Fruit fly (Drosophila melanogaster) whole organism, embryonic: ENCODE data around the gene CG7298.
A peak's percentile ranks its signal among the peaks of the same experiment; 100 is the strongest.

ENCODE experiments used
- Atf3 ChIP-seq: fragments of 200-800 bp; sonication (Bioruptor generic); optimal IDR thresholded peaks from 3 replicates; lab custom pipeline; 2016; ENCODE audit warnings: missing biosample characterization, missing genetic modification characterization
- Awh ChIP-seq: fragments of 200-800 bp; sonication (Bioruptor generic); IDR thresholded peaks from 2 replicates; pipeline ENCODE4, ENCODE4 v1.3.6; 2022; ENCODE audit warnings: missing biosample characterization, missing genetic modification characterization
- Blimp-1 ChIP-seq: fragments of 200-800 bp; sonication (Bioruptor generic); optimal IDR thresholded peaks from 3 replicates; lab custom pipeline; 2018; ENCODE audit warnings: missing biosample characterization, missing genetic modification characterization, mild to moderate bottlenecking, moderate library complexity, missing genetic modification reagents
- CG10366 ChIP-seq: fragments of 200-800 bp; sonication (Bioruptor generic); IDR thresholded peaks from 2 replicates; pipeline ENCODE4 v1.3.6; 2022; ENCODE audit warnings: missing biosample characterization, missing genetic modification characterization
- CG10431 ChIP-seq: fragments of 200-800 bp; sonication (Bioruptor generic); optimal IDR thresholded peaks from 3 replicates; lab custom pipeline; 2018; ENCODE audit warnings: missing biosample characterization, mild to moderate bottlenecking, missing genetic modification characterization
- CG14710 ChIP-seq: fragments of 200-800 bp; sonication (Bioruptor generic); optimal IDR thresholded peaks from 3 replicates; lab custom pipeline; 2019; ENCODE audit warnings: missing biosample characterization, mild to moderate bottlenecking, missing genetic modification characterization, moderate library complexity
- CG15073 ChIP-seq: fragments of 200-800 bp; sonication (Bioruptor generic); optimal IDR thresholded peaks from 2 replicates; lab custom pipeline; 2016; ENCODE audit warnings: missing biosample characterization, missing genetic modification characterization
- CG17328 ChIP-seq: fragments of 200-800 bp; sonication (Bioruptor generic); IDR thresholded peaks from 2 replicates; pipeline ENCODE4 v1.3.6; 2022; ENCODE audit warnings: missing biosample characterization, missing genetic modification characterization
- CG17802 ChIP-seq: fragments of 200-800 bp; sonication (Bioruptor generic); optimal IDR thresholded peaks from 2 replicates; lab custom pipeline; 2018; ENCODE audit warnings: missing biosample characterization, mild to moderate bottlenecking, missing genetic modification characterization, moderate library complexity
- CG17912 ChIP-seq: fragments of 200-800 bp; sonication (Bioruptor generic); optimal IDR thresholded peaks from 2 replicates; lab custom pipeline; 2018; ENCODE audit warnings: missing biosample characterization, mild to moderate bottlenecking, missing genetic modification characterization
- CG18619 ChIP-seq: fragments of 200-800 bp; sonication (Bioruptor generic); optimal IDR thresholded peaks from 3 replicates; lab custom pipeline; 2017; ENCODE audit warnings: missing biosample characterization, mild to moderate bottlenecking, missing genetic modification characterization
- CG2889 ChIP-seq: fragments of 200-800 bp; sonication (Bioruptor generic); IDR thresholded peaks from 3 replicates; pipeline ENCODE4 v1.3.6; 2022; ENCODE audit warnings: missing biosample characterization, missing genetic modification characterization
- CG31441 ChIP-seq: fragments of 200-800 bp; sonication (Bioruptor generic); IDR thresholded peaks from 2 replicates; pipeline ENCODE4 v1.3.6; 2022; ENCODE audit warnings: missing biosample characterization, missing genetic modification characterization
- CG3281 ChIP-seq: fragments of 200-800 bp; sonication (Bioruptor generic); optimal IDR thresholded peaks from 3 replicates; lab custom pipeline; 2017; ENCODE audit warnings: missing biosample characterization, mild to moderate bottlenecking, missing genetic modification characterization
- CG34224 ChIP-seq: fragments of 200-800 bp; sonication (Bioruptor generic); IDR thresholded peaks from 3 replicates; pipeline ENCODE4 v1.3.6; 2022; ENCODE audit warnings: missing biosample characterization, missing genetic modification characterization; ENCODE audit not compliant: partially characterized antibody
- CG34376 ChIP-seq: fragments of 200-800 bp; sonication (Bioruptor generic); optimal IDR thresholded peaks from 2 replicates; lab custom pipeline; 2018; ENCODE audit warnings: missing biosample characterization, mild to moderate bottlenecking, missing genetic modification characterization
- CG4360 ChIP-seq: fragments of 200-800 bp; sonication (Bioruptor generic); IDR thresholded peaks from 2 replicates; pipeline ENCODE4 v1.3.6; 2022; ENCODE audit warnings: missing biosample characterization, missing genetic modification characterization
- CG43689 ChIP-seq: fragments of 200-800 bp; sonication (Bioruptor generic); IDR thresholded peaks from 2 replicates; pipeline ENCODE4 v1.3.6; 2022; ENCODE audit warnings: missing biosample characterization, missing genetic modification characterization
- CG6813 ChIP-seq: fragments of 200-800 bp; sonication (Bioruptor generic); optimal IDR thresholded peaks from 2 replicates; lab custom pipeline; 2017; ENCODE audit warnings: missing biosample characterization, missing genetic modification characterization, mild to moderate bottlenecking, moderate library complexity, missing genetic modification reagents
- CG6854 ChIP-seq: fragments of 200-800 bp; sonication (Bioruptor generic); optimal IDR thresholded peaks from 3 replicates; lab custom pipeline; 2017; ENCODE audit warnings: missing biosample characterization, mild to moderate bottlenecking, missing genetic modification characterization
- CG7786 ChIP-seq: fragments of 200-800 bp; sonication (Bioruptor generic); optimal IDR thresholded peaks from 2 replicates; lab custom pipeline; 2016; ENCODE audit warnings: missing biosample characterization, missing genetic modification characterization
- CG8281 ChIP-seq: fragments of 200-800 bp; sonication (Bioruptor generic); optimal IDR thresholded peaks from 2 replicates; lab custom pipeline; 2018; ENCODE audit warnings: missing biosample characterization, mild to moderate bottlenecking, missing genetic modification characterization, moderate library complexity
- CG8765 ChIP-seq: fragments of 200-800 bp; sonication (Bioruptor generic); IDR thresholded peaks from 2 replicates; pipeline ENCODE4 v1.3.6; 2022; ENCODE audit warnings: missing biosample characterization, missing genetic modification characterization
- CG9437 ChIP-seq: fragments of 200-800 bp; sonication (Bioruptor generic); optimal IDR thresholded peaks from 2 replicates; lab custom pipeline; 2018; ENCODE audit warnings: missing biosample characterization, mild to moderate bottlenecking, missing genetic modification characterization
- CG9876 ChIP-seq: fragments of 200-800 bp; sonication (Bioruptor generic); optimal IDR thresholded peaks from 2 replicates; lab custom pipeline; 2016; ENCODE audit warnings: missing biosample characterization, missing genetic modification characterization
- D ChIP-seq, 2 experiments: fragments of 200-800 bp in 1 of 2; fragments of >200 bp in 1 of 2; sonication (Bioruptor generic) in 1 of 2; optimal IDR thresholded peaks; 2 replicates in 1 of 2; 3 replicates in 1 of 2; lab custom pipeline; 2017; ENCODE audit warnings: mild to moderate bottlenecking in 1 of 2, missing biosample characterization in 1 of 2, missing genetic modification characterization in 1 of 2, missing genetic modification reagents in 1 of 2
- D19B ChIP-seq: fragments of 200-800 bp; sonication (Bioruptor generic); optimal IDR thresholded peaks from 2 replicates; lab custom pipeline; 2017; ENCODE audit warnings: missing biosample characterization, mild to moderate bottlenecking, missing genetic modification characterization
- Dip3 ChIP-seq: fragments of 200-800 bp; sonication (Bioruptor generic); optimal IDR thresholded peaks from 3 replicates; lab custom pipeline; 2016; ENCODE audit warnings: missing biosample characterization, missing genetic modification characterization
- Doc2 ChIP-seq: fragments of 200-800 bp; sonication (Bioruptor generic); IDR thresholded peaks from 2 replicates; pipeline ENCODE4 v1.3.6; 2022; ENCODE audit warnings: missing biosample characterization, missing genetic modification characterization
- H2.0 ChIP-seq: fragments of 200-800 bp; sonication (Bioruptor generic); IDR thresholded peaks from 2 replicates; pipeline ENCODE4 v1.3.6; 2022; ENCODE audit warnings: missing biosample characterization, missing genetic modification characterization
- HLHmδ ChIP-seq: fragments of 200-800 bp; sonication (Bioruptor generic); optimal IDR thresholded peaks from 2 replicates; lab custom pipeline; 2018; ENCODE audit warnings: missing biosample characterization, mild to moderate bottlenecking, missing genetic modification characterization, moderate library complexity
- Hand ChIP-seq: fragments of 200-800 bp; sonication (Bioruptor generic); optimal IDR thresholded peaks from 2 replicates; lab custom pipeline; 2017; ENCODE audit warnings: mild to moderate bottlenecking, missing biosample characterization, missing genetic modification reagents, missing genetic modification characterization
- Hmx ChIP-seq: fragments of 200-800 bp; sonication (Bioruptor generic); optimal IDR thresholded peaks from 2 replicates; lab custom pipeline; 2016; ENCODE audit warnings: missing biosample characterization, missing genetic modification characterization
- Hr39 ChIP-seq: fragments of >200 bp; optimal IDR thresholded peaks from 2 replicates; lab custom pipeline; 2017
- Mes4 ChIP-seq: fragments of 200-800 bp; sonication (Bioruptor generic); optimal IDR thresholded peaks from 2 replicates; lab custom pipeline; 2016; ENCODE audit warnings: missing biosample characterization, missing genetic modification characterization
- Mrtf ChIP-seq: fragments of 200-800 bp; sonication (Bioruptor generic); IDR thresholded peaks from 3 replicates; pipeline ENCODE4 v1.3.6; 2022; ENCODE audit warnings: missing biosample characterization, missing genetic modification characterization
- NC2α ChIP-seq: fragments of 200-800 bp; sonication (Bioruptor generic); optimal IDR thresholded peaks from 2 replicates; lab custom pipeline; 2016; ENCODE audit warnings: missing biosample characterization, missing genetic modification characterization
- NK7.1 ChIP-seq: fragments of 200-800 bp; sonication (Bioruptor generic); optimal IDR thresholded peaks from 3 replicates; lab custom pipeline; 2016; ENCODE audit warnings: missing biosample characterization, missing genetic modification characterization
- Scr ChIP-seq: fragments of 200-800 bp; sonication (Bioruptor generic); IDR thresholded peaks from 2 replicates; pipeline ENCODE4 v1.3.6; 2022; ENCODE audit warnings: missing biosample characterization, missing genetic modification characterization; ENCODE audit not compliant: partially characterized antibody
- aop ChIP-seq: fragments of 200-800 bp; sonication (Bioruptor generic); IDR thresholded peaks from 2 replicates; pipeline ENCODE4 v1.3.6; 2022; ENCODE audit warnings: missing biosample characterization, missing genetic modification characterization
- cato ChIP-seq: fragments of 200-800 bp; sonication (Bioruptor generic); optimal IDR thresholded peaks from 2 replicates; lab custom pipeline; 2016; ENCODE audit warnings: missing biosample characterization, missing genetic modification characterization, borderline replicate concordance
- ind ChIP-seq: fragments of 200-800 bp; sonication (Bioruptor generic); optimal IDR thresholded peaks from 3 replicates; lab custom pipeline; 2016; ENCODE audit warnings: missing biosample characterization, missing genetic modification characterization
- lab ChIP-seq: fragments of 200-800 bp; sonication (Bioruptor generic); optimal IDR thresholded peaks from 3 replicates; lab custom pipeline; 2017; ENCODE audit warnings: missing biosample characterization, missing genetic modification characterization, mild to moderate bottlenecking, moderate library complexity, missing genetic modification reagents
- pros ChIP-seq: fragments of 200-800 bp; sonication (Bioruptor generic); optimal IDR thresholded peaks from 3 replicates; lab custom pipeline; 2019; ENCODE audit warnings: missing biosample characterization, mild to moderate bottlenecking, missing genetic modification characterization, moderate library complexity
- psq ChIP-seq: fragments of 200-800 bp; sonication (Bioruptor generic); optimal IDR thresholded peaks from 2 replicates; lab custom pipeline; 2017; ENCODE audit warnings: missing biosample characterization, missing genetic modification characterization
- sens-2 ChIP-seq: fragments of 200-800 bp; sonication (Bioruptor generic); IDR thresholded peaks from 2 replicates; pipeline ENCODE4 v1.3.6; 2022; ENCODE audit warnings: missing biosample characterization, missing genetic modification characterization
- slou ChIP-seq: fragments of 200-800 bp; sonication (Bioruptor generic); optimal IDR thresholded peaks from 3 replicates; lab custom pipeline; 2016; ENCODE audit warnings: missing biosample characterization, missing genetic modification characterization
- tgo ChIP-seq: fragments of 200-800 bp; sonication (Bioruptor generic); IDR thresholded peaks from 3 replicates; pipeline ENCODE4 v1.3.6; 2022; ENCODE audit warnings: missing biosample characterization, missing genetic modification characterization
- toy ChIP-seq: fragments of 200-800 bp; sonication (Bioruptor generic); IDR thresholded peaks from 2 replicates; pipeline ENCODE4 v1.3.6; 2022; ENCODE audit warnings: missing biosample characterization, missing genetic modification characterization
- usp ChIP-seq: fragments of >200 bp; optimal IDR thresholded peaks from 2 replicates; lab custom pipeline; 2017; ENCODE audit warnings: missing biosample characterization, missing genetic modification characterization

CG7298 gene

dm6 chr3L:20183345-20184088 lies 20.0 kb downstream of the CG7298 start (continued):
- TF ChIP-seq CG9876 (GFP tag; lab: Kevin White, UChicago), result no peak
- peak; percentile 75 for TF ChIP-seq lab (GFP tag; lab: Kevin White, UChicago)
- peak; percentile 3 for TF ChIP-seq Hmx
- TF ChIP-seq D (optimal IDR thresholded peaks at IDR 0.05; lab: Kevin White, UChicago), result no peak
- peak; percentile 8 for TF ChIP-seq D (GFP tag; optimal IDR thresholded peaks at IDR 0.05; lab: Kevin White, UChicago)
- TF ChIP-seq ind, result peak; percentile 50
- no peak for TF ChIP-seq NC2α
- no peak for TF ChIP-seq psq
- no peak for TF ChIP-seq CG34376 (GFP tag; lab: Kevin White, UChicago)
- no peak for TF ChIP-seq CG34224
- no peak for TF ChIP-seq Doc2
- no peak for TF ChIP-seq Atf3 (GFP tag; lab: Kevin White, UChicago)
- TF ChIP-seq CG2889 (GFP tag; lab: Robert Waterston, UW), result no peak
- peak; percentile 55; the same call in 2 of the 3 replicates for TF ChIP-seq tgo (GFP tag; lab: Robert Waterston, UW)
- no peak for TF ChIP-seq slou (GFP tag; lab: Kevin White, UChicago)
- peak; percentile 54 for TF ChIP-seq Blimp-1
- no peak for TF ChIP-seq Mes4 (GFP tag; lab: Kevin White, UChicago)
- TF ChIP-seq CG8765 (GFP tag; lab: Robert Waterston, UW), result no peak
- no peak for TF ChIP-seq NK7.1 (GFP tag; lab: Kevin White, UChicago)
- no peak for TF ChIP-seq CG17912
- TF ChIP-seq Hr39 (lab: Kevin White, UChicago), result no peak
- no peak for TF ChIP-seq HLHmδ
- 0 out of 3 replicates have a peak, but pooled peaks have one; percentile 9 for TF ChIP-seq Mrtf
- TF ChIP-seq CG17802, result peak; percentile 36
- peak; percentile 12 for TF ChIP-seq Dip3 (GFP tag; lab: Kevin White, UChicago)
- no peak for TF ChIP-seq D19B (GFP tag; lab: Kevin White, UChicago)
- TF ChIP-seq CG9437 (GFP tag; lab: Kevin White, UChicago), result peak; percentile 33
- peak; percentile 30 for TF ChIP-seq CG7786
- TF ChIP-seq CG4360 (GFP tag; lab: Robert Waterston, UW), result no peak
- TF ChIP-seq Scr (GFP tag; lab: Robert Waterston, UW), result no peak
- TF ChIP-seq CG3281 (GFP tag; lab: Kevin White, UChicago), result peak; percentile 59
- TF ChIP-seq Hand (GFP tag; lab: Kevin White, UChicago), result peak; percentile 32
- TF ChIP-seq sens-2, result no peak
- peak; percentile 7 for TF ChIP-seq CG8281 (tag; lab: Kevin White, UChicago)
- no peak for TF ChIP-seq CG10366 (GFP tag; lab: Robert Waterston, UW)
- TF ChIP-seq CG15073, result no peak
- peak; percentile 42 for TF ChIP-seq CG18619 (GFP tag; lab: Kevin White, UChicago)
- TF ChIP-seq CG31441 (GFP tag; lab: Robert Waterston, UW), result peak; percentile 64
- peak; percentile 32 for TF ChIP-seq CG6813 (GFP tag; lab: Kevin White, UChicago)
- TF ChIP-seq CG14710, result peak; percentile 20
- TF ChIP-seq usp (GFP tag; lab: Kevin White, UChicago), result no peak
- no peak for TF ChIP-seq pros
- TF ChIP-seq CG6854 (GFP tag; lab: Kevin White, UChicago), result no peak
- peak; percentile 35; the same call in 1 of the 2 replicates for TF ChIP-seq H2.0 (GFP tag; lab: Robert Waterston, UW)
- TF ChIP-seq CG43689 (GFP tag; lab: Robert Waterston, UW), result no peak
- TF ChIP-seq cato (GFP tag; lab: Kevin White, UChicago), result peak; percentile 18
- no peak for TF ChIP-seq Awh
- no peak for TF ChIP-seq aop (GFP tag; lab: Robert Waterston, UW)
- TF ChIP-seq CG17328 (GFP tag; lab: Robert Waterston, UW), result 0 out of 2 replicates have a peak, but pooled peaks have one; percentile 19
- TF ChIP-seq CG10431 (GFP tag; lab: Kevin White, UChicago), result no peak
- TF ChIP-seq toy (GFP tag; lab: Robert Waterston, UW), result no peak
